Fruit fly (Drosophila melanogaster) whole organism, embryonic: ENCODE data around the gene Gr64d.
A peak's percentile ranks its signal among the peaks of the same experiment; 100 is the strongest.

ENCODE experiments used
- ATbp ChIP-seq: fragments of 200-800 bp; sonication (Bioruptor generic); optimal IDR thresholded peaks from 2 replicates; lab custom pipeline; 2017; ENCODE audit warnings: missing biosample characterization, mild to moderate bottlenecking, missing genetic modification characterization, missing genetic modification reagents
- Abd-B ChIP-seq: fragments of 200-800 bp; sonication (Bioruptor generic); optimal IDR thresholded peaks from 2 replicates; lab custom pipeline; 2018; ENCODE audit warnings: missing biosample characterization, mild to moderate bottlenecking, missing genetic modification characterization, moderate library complexity
- BtbVII ChIP-seq: fragments of 200-800 bp; sonication (Bioruptor generic); optimal IDR thresholded peaks from 3 replicates; lab custom pipeline; 2017; ENCODE audit warnings: missing biosample characterization, mild to moderate bottlenecking, missing genetic modification characterization
- C15 ChIP-seq: fragments of 200-800 bp; sonication (Bioruptor generic); IDR thresholded peaks from 3 replicates; pipeline ENCODE4 v1.3.6; 2022; ENCODE audit warnings: missing biosample characterization, missing genetic modification characterization
- CG1024 ChIP-seq: fragments of 200-800 bp; sonication (Bioruptor generic); IDR thresholded peaks from 2 replicates; pipeline ENCODE4 v1.3.6; 2022; ENCODE audit warnings: missing biosample characterization, missing genetic modification characterization
- CG10979 ChIP-seq: fragments of 200-800 bp; sonication (Bioruptor generic); optimal IDR thresholded peaks from 2 replicates; lab custom pipeline; 2018; ENCODE audit warnings: missing biosample characterization, mild to moderate bottlenecking, missing genetic modification characterization, moderate library complexity
- CG11085 ChIP-seq: fragments of 200-800 bp; sonication (Bioruptor generic); IDR thresholded peaks from 2 replicates; pipeline ENCODE4 v1.3.6; 2022; ENCODE audit warnings: missing biosample characterization, missing genetic modification characterization
- CG11093 ChIP-seq: fragments of 200-800 bp; sonication (Bioruptor generic); IDR thresholded peaks from 3 replicates; pipeline ENCODE4 v1.3.6; 2022; ENCODE audit warnings: missing biosample characterization, missing genetic modification characterization
- CG12219 ChIP-seq: fragments of 200-800 bp; sonication (Bioruptor generic); optimal IDR thresholded peaks from 3 replicates; lab custom pipeline; 2018; ENCODE audit warnings: missing biosample characterization, mild to moderate bottlenecking, missing genetic modification characterization
- CG12236 ChIP-seq: fragments of 200-800 bp; sonication (Bioruptor generic); optimal IDR thresholded peaks from 2 replicates; lab custom pipeline; 2016; ENCODE audit warnings: missing biosample characterization, missing genetic modification characterization
- CG13287 ChIP-seq: fragments of 200-800 bp; sonication (Bioruptor generic); IDR thresholded peaks from 2 replicates; pipeline ENCODE4 v1.3.6; 2022; ENCODE audit warnings: missing biosample characterization, missing genetic modification characterization; ENCODE audit not compliant: partially characterized antibody
- CG13424 ChIP-seq: fragments of 200-800 bp; sonication (Bioruptor generic); optimal IDR thresholded peaks from 2 replicates; lab custom pipeline; 2019; ENCODE audit warnings: missing biosample characterization, mild to moderate bottlenecking, missing genetic modification characterization, moderate library complexity
- CG13894 ChIP-seq: fragments of 200-800 bp; sonication (Bioruptor generic); optimal IDR thresholded peaks from 3 replicates; lab custom pipeline; 2018; ENCODE audit warnings: missing biosample characterization, mild to moderate bottlenecking, missing genetic modification characterization, moderate library complexity
- CG14441 ChIP-seq: fragments of 200-800 bp; sonication (Bioruptor generic); IDR thresholded peaks from 2 replicates; pipeline ENCODE4 v1.3.6; 2022; ENCODE audit warnings: missing biosample characterization, missing genetic modification characterization
- CG14710 ChIP-seq: fragments of 200-800 bp; sonication (Bioruptor generic); optimal IDR thresholded peaks from 3 replicates; lab custom pipeline; 2019; ENCODE audit warnings: missing biosample characterization, mild to moderate bottlenecking, missing genetic modification characterization, moderate library complexity
- CG1603 ChIP-seq: fragments of 200-800 bp; sonication (Bioruptor generic); optimal IDR thresholded peaks from 2 replicates; lab custom pipeline; 2019; ENCODE audit warnings: missing biosample characterization, mild to moderate bottlenecking, missing genetic modification characterization, moderate library complexity
- CG17912 ChIP-seq: fragments of 200-800 bp; sonication (Bioruptor generic); optimal IDR thresholded peaks from 2 replicates; lab custom pipeline; 2018; ENCODE audit warnings: missing biosample characterization, mild to moderate bottlenecking, missing genetic modification characterization
- CG18764 ChIP-seq: fragments of 200-800 bp; sonication (Bioruptor generic); optimal IDR thresholded peaks from 3 replicates; lab custom pipeline; 2016; ENCODE audit warnings: missing biosample characterization, missing genetic modification characterization
- CG2678 ChIP-seq: fragments of 200-800 bp; sonication (Bioruptor generic); optimal IDR thresholded peaks from 3 replicates; lab custom pipeline; 2019; ENCODE audit warnings: missing biosample characterization, mild to moderate bottlenecking, missing genetic modification characterization, moderate library complexity
- CG34376 ChIP-seq: fragments of 200-800 bp; sonication (Bioruptor generic); optimal IDR thresholded peaks from 2 replicates; lab custom pipeline; 2018; ENCODE audit warnings: missing biosample characterization, mild to moderate bottlenecking, missing genetic modification characterization
- CG4282 ChIP-seq: fragments of 200-800 bp; sonication (Bioruptor generic); optimal IDR thresholded peaks from 2 replicates; lab custom pipeline; 2016; ENCODE audit warnings: missing biosample characterization, missing genetic modification characterization
- CG4328 ChIP-seq: fragments of 200-800 bp; sonication (Bioruptor generic); optimal IDR thresholded peaks from 3 replicates; lab custom pipeline; 2017; ENCODE audit warnings: missing biosample characterization, missing genetic modification reagents, missing genetic modification characterization
- CG7271 ChIP-seq: fragments of 200-800 bp; sonication (Bioruptor generic); optimal IDR thresholded peaks from 2 replicates; lab custom pipeline; 2018; ENCODE audit warnings: missing biosample characterization, mild to moderate bottlenecking, missing genetic modification characterization, moderate library complexity
- CG7745 ChIP-seq: fragments of 200-800 bp; sonication (Bioruptor generic); optimal IDR thresholded peaks from 2 replicates; lab custom pipeline; 2018; ENCODE audit warnings: missing biosample characterization, mild to moderate bottlenecking, missing genetic modification characterization, moderate library complexity
- CG8765 ChIP-seq: fragments of 200-800 bp; sonication (Bioruptor generic); IDR thresholded peaks from 2 replicates; pipeline ENCODE4 v1.3.6; 2022; ENCODE audit warnings: missing biosample characterization, missing genetic modification characterization
- CG9437 ChIP-seq: fragments of 200-800 bp; sonication (Bioruptor generic); optimal IDR thresholded peaks from 2 replicates; lab custom pipeline; 2018; ENCODE audit warnings: missing biosample characterization, mild to moderate bottlenecking, missing genetic modification characterization
- Dek ChIP-seq: fragments of 200-800 bp; sonication (Bioruptor generic); optimal IDR thresholded peaks from 3 replicates; lab custom pipeline; 2019; ENCODE audit warnings: missing biosample characterization, mild to moderate bottlenecking, missing genetic modification characterization, moderate library complexity
- Drgx ChIP-seq: fragments of 200-800 bp; sonication (Bioruptor generic); IDR thresholded peaks from 2 replicates; pipeline ENCODE4 v1.3.6; 2022; ENCODE audit warnings: missing biosample characterization, missing genetic modification characterization
- Fer2 ChIP-seq: fragments of 200-800 bp; sonication (Bioruptor generic); optimal IDR thresholded peaks from 2 replicates; lab custom pipeline; 2018; ENCODE audit warnings: missing biosample characterization, mild to moderate bottlenecking, missing genetic modification characterization, moderate library complexity
- Hand ChIP-seq: fragments of 200-800 bp; sonication (Bioruptor generic); optimal IDR thresholded peaks from 2 replicates; lab custom pipeline; 2017; ENCODE audit warnings: mild to moderate bottlenecking, missing biosample characterization, missing genetic modification reagents, missing genetic modification characterization
- Hr3 ChIP-seq: fragments of 200-800 bp; sonication (Bioruptor generic); optimal IDR thresholded peaks from 3 replicates; lab custom pipeline; 2016; ENCODE audit warnings: missing biosample characterization, missing genetic modification characterization
- Lhr ChIP-seq: fragments of 200-800 bp; sonication (Bioruptor generic); optimal IDR thresholded peaks from 3 replicates; lab custom pipeline; 2017; ENCODE audit warnings: mild to moderate bottlenecking, missing biosample characterization, missing genetic modification reagents, missing genetic modification characterization
- Max ChIP-seq: fragments of 200-800 bp; sonication (Bioruptor generic); optimal IDR thresholded peaks from 2 replicates; lab custom pipeline; 2016; ENCODE audit warnings: missing biosample characterization, mild to moderate bottlenecking, missing genetic modification characterization
- Mes4 ChIP-seq: fragments of 200-800 bp; sonication (Bioruptor generic); optimal IDR thresholded peaks from 2 replicates; lab custom pipeline; 2016; ENCODE audit warnings: missing biosample characterization, missing genetic modification characterization
- Sox100B ChIP-seq: fragments of 200-800 bp; sonication (Bioruptor generic); optimal IDR thresholded peaks from 3 replicates; lab custom pipeline; 2018; ENCODE audit warnings: missing biosample characterization, mild to moderate bottlenecking, missing genetic modification characterization
- cas ChIP-seq: fragments of 200-800 bp; sonication (Bioruptor generic); IDR thresholded peaks from 2 replicates; pipeline ENCODE4 v1.3.6; 2022; ENCODE audit warnings: missing biosample characterization, missing genetic modification characterization
- chn ChIP-seq: fragments of 200-800 bp; sonication (Bioruptor generic); optimal IDR thresholded peaks from 2 replicates; lab custom pipeline; 2016; ENCODE audit warnings: missing biosample characterization, missing genetic modification characterization
- eyg ChIP-seq: fragments of 200-800 bp; sonication (Bioruptor generic); optimal IDR thresholded peaks from 3 replicates; lab custom pipeline; 2016; ENCODE audit warnings: missing biosample characterization, missing genetic modification characterization
- gro ChIP-seq: fragments of 200-800 bp; sonication (Bioruptor generic); optimal IDR thresholded peaks from 2 replicates; lab custom pipeline; 2016; ENCODE audit warnings: missing biosample characterization, missing genetic modification characterization
- hbn ChIP-seq: fragments of 200-800 bp; sonication (Bioruptor generic); IDR thresholded peaks from 2 replicates; pipeline ENCODE4 v1.3.6; 2022; ENCODE audit warnings: missing biosample characterization, missing genetic modification characterization; ENCODE audit not compliant: partially characterized antibody
- jing ChIP-seq: fragments of 200-800 bp; sonication (Bioruptor generic); optimal IDR thresholded peaks from 2 replicates; lab custom pipeline; 2018; ENCODE audit warnings: missing biosample characterization, mild to moderate bottlenecking, missing genetic modification characterization
- luna ChIP-seq: fragments of 200-800 bp; sonication (Bioruptor generic); optimal IDR thresholded peaks from 2 replicates; lab custom pipeline; 2016; ENCODE audit warnings: missing biosample characterization, missing genetic modification characterization
- phol ChIP-seq: fragments of 200-800 bp; sonication (Bioruptor generic); optimal IDR thresholded peaks from 3 replicates; lab custom pipeline; 2018; ENCODE audit warnings: missing biosample characterization, mild to moderate bottlenecking, missing genetic modification characterization, moderate library complexity
- shn ChIP-seq: fragments of 200-800 bp; sonication (Bioruptor generic); optimal IDR thresholded peaks from 3 replicates; lab custom pipeline; 2016; ENCODE audit warnings: missing biosample characterization, missing genetic modification characterization
- sqz ChIP-seq: fragments of 200-800 bp; sonication (Bioruptor generic); optimal IDR thresholded peaks from 3 replicates; lab custom pipeline; 2018; ENCODE audit warnings: missing biosample characterization, mild to moderate bottlenecking, missing genetic modification characterization
- tio ChIP-seq: fragments of 200-800 bp; sonication (Bioruptor generic); optimal IDR thresholded peaks from 2 replicates; lab custom pipeline; 2017; ENCODE audit warnings: missing biosample characterization, missing genetic modification characterization, inconsistent platforms
- tna ChIP-seq: fragments of 200-800 bp; sonication (Bioruptor generic); IDR thresholded peaks from 2 replicates; pipeline ENCODE4 v1.3.6; 2022; ENCODE audit warnings: missing biosample characterization, missing genetic modification characterization; ENCODE audit not compliant: partially characterized antibody
- ttk ChIP-seq: fragments of 200-800 bp; sonication (Bioruptor generic); IDR thresholded peaks from 2 replicates; pipeline ENCODE4 v2.1.2; 2022; ENCODE audit warnings: missing biosample characterization, missing genetic modification characterization
- usp ChIP-seq: fragments of >200 bp; optimal IDR thresholded peaks from 2 replicates; lab custom pipeline; 2017; ENCODE audit warnings: missing biosample characterization, missing genetic modification characterization
- vnd ChIP-seq: fragments of 200-800 bp; sonication (Bioruptor generic); IDR thresholded peaks from 3 replicates; pipeline ENCODE4 v1.3.6; 2022; ENCODE audit warnings: missing biosample characterization, missing genetic modification characterization; ENCODE audit not compliant: partially characterized antibody
- yki ChIP-seq: fragments of >200 bp; optimal IDR thresholded peaks from 3 replicates; lab custom pipeline; 2018

Gr64d gene

DNA sequence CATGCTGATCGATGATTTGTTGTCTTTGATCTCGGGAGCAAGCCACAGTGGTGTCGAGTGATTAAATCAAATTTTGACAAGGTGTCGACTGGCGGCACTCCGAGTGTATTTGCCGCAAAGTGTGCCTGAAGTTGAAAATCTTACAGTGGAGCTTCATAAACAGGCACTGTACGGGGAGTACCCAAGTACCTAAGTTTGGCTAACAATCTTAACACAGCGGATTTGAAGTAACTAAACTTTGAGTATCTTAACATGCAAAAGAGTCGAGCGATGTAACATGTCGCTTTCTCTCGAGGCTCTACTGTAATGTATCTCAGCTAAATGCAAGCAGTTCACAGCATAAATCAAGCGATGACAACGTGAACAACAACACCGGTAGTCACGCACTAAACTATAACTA lies 15.1 kb upstream of the Gr64d start (continued):
- TF ChIP-seq CG14441 (GFP tag; lab: Robert Waterston, UW) (peak; percentile 60; the same call in 1 of the 2 replicates), usp (GFP tag; lab: Kevin White, UChicago) (no peak), CG11085 (GFP tag; lab: Robert Waterston, UW) (no peak), BtbVII (no peak), CG12219 (GFP tag; lab: Kevin White, UChicago) (peak; percentile 65), CG4282 (GFP tag; lab: Kevin White, UChicago) (no peak), eyg (no peak), Drgx (peak; percentile 53), CG11093 (GFP tag; lab: Robert Waterston, UW) (peak; percentile 69; the same call in 1 of the 3 replicates), gro (no peak), Mes4 (GFP tag; lab: Kevin White, UChicago) (peak; percentile 54), ttk (GFP tag; lab: Robert Waterston, UW) (peak; percentile 58), CG12236 (peak; percentile 39), tio (GFP tag; lab: Kevin White, UChicago) (peak; percentile 35), Fer2 (tag; lab: Kevin White, UChicago) (no peak), chn (GFP tag; lab: Kevin White, UChicago) (peak; percentile 66), C15 (GFP tag; lab: Robert Waterston, UW) (no peak), Dek (no peak), Sox100B (GFP tag; lab: Kevin White, UChicago) (peak; percentile 25), CG1603 (tag; lab: Kevin White, UChicago) (peak; percentile 91), CG1024 (GFP tag; lab: Robert Waterston, UW) (0 out of 2 replicates have a peak, but pooled peaks have one; percentile 46), CG13424 (tag; lab: Kevin White, UChicago) (peak; percentile 63), yki (lab: Kevin White, UChicago) (no peak), hbn (GFP tag; lab: Robert Waterston, UW) (no peak), Abd-B (GFP tag; lab: Kevin White, UChicago) (peak; percentile 70), luna (GFP tag; lab: Kevin White, UChicago) (no peak), Lhr (GFP tag; lab: Kevin White, UChicago) (peak; percentile 34), sqz (GFP tag; lab: Kevin White, UChicago) (peak; percentile 3), CG2678 (tag; lab: Kevin White, UChicago) (peak; percentile 59), CG14710 (tag; lab: Kevin White, UChicago) (peak; percentile 70), CG7271 (tag; lab: Kevin White, UChicago) (peak; percentile 70), vnd (no peak), CG8765 (GFP tag; lab: Robert Waterston, UW) (peak; percentile 75; the same call in 1 of the 2 replicates), CG13287 (no peak), Hand (GFP tag; lab: Kevin White, UChicago) (no peak), tna (GFP tag; lab: Robert Waterston, UW) (no peak), jing (GFP tag; lab: Kevin White, UChicago) (peak; percentile 76), CG7745 (tag; lab: Kevin White, UChicago) (no peak), Max (GFP tag; lab: Kevin White, UChicago) (no peak), cas (no peak), ATbp (GFP tag; lab: Kevin White, UChicago) (peak; percentile 62), shn (GFP tag; lab: Kevin White, UChicago) (peak; percentile 36), CG9437 (GFP tag; lab: Kevin White, UChicago) (no peak), CG4328 (no peak), Hr3 (GFP tag; lab: Kevin White, UChicago) (peak; percentile 43), CG13894 (tag; lab: Kevin White, UChicago) (no peak), CG17912 (GFP tag; lab: Kevin White, UChicago) (no peak), CG18764 (GFP tag; lab: Kevin White, UChicago) (peak; percentile 58), phol (tag; lab: Kevin White, UChicago) (peak; percentile 76), CG34376 (no peak), CG10979 (peak; percentile 79)
